Fruit fly (Drosophila melanogaster): ENCODE results near the gene SWIP.

DNA sequence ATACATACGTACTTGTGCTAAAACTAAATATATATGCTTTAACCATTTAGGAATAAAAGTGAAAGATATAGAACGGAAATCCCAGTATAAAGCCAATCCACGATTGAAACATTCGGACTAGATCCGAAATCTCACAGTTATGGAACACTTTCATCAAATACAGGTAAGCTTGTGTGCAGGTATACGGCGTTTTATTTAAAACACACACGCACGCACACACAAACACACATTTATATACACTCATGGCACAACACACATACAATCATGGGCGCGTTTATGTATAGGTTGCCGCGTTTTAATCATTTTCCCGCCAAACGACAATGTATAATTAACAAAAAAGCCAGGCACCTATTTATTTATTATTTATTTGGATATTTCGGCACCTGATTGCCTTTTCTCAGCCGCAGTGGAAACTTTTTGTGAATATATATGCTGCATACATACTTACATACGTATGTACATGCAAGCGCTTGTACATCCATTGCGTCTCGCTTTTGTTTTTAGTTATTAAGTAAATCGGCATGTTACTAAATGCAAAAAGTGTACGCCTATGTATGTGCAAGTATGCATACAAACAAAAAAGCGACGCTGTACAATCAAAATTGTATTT is 20.8 kb downstream of the SWIP start:
- TF ChIP-seq Myc (optimal IDR thresholded peaks at IDR 0.05) (no peak), insv (optimal IDR thresholded peaks at IDR 0.05) (no peak), psq (optimal IDR thresholded peaks at IDR 0.05) (no peak), Sin3A (optimal IDR thresholded peaks at IDR 0.05) (no peak), h (optimal IDR thresholded peaks at IDR 0.05) (no peak)
